Fruit fly (Drosophila melanogaster): ENCODE measurements around the gene CG5245.
A peak's percentile ranks its signal among the peaks of the same experiment; 100 is the strongest.

Gene CG5245

dm6 chr3R:12459879-12460522 is 30.6 kb downstream of the CG5245 start, which contains the start of the genes CG5961 and Polr3C (continued):
- TF ChIP-seq CG7372 (GFP tag; IDR thresholded peaks at IDR 0.05) (no peak), hb (GFP tag; IDR thresholded peaks at IDR 0.05; ENCODE audit: partially characterized antibody) (no peak), seq (GFP tag; IDR thresholded peaks at IDR 0.05) (no peak), otp (GFP tag; IDR thresholded peaks at IDR 0.05) (no peak), CG18262 (tag; optimal IDR thresholded peaks at IDR 0.05) (no peak), CG31388 (GFP tag; optimal IDR thresholded peaks at IDR 0.05) (no peak), CG15479 (GFP tag; optimal IDR thresholded peaks at IDR 0.05) (no peak), CG10209 (GFP tag; optimal IDR thresholded peaks at IDR 0.05) (no peak), CG15514 (GFP tag; optimal IDR thresholded peaks at IDR 0.05) (peak; percentile 70), btn (GFP tag; optimal IDR thresholded peaks at IDR 0.05) (no peak), Mad (GFP tag; optimal IDR thresholded peaks at IDR 0.05) (no peak), al (GFP tag; IDR thresholded peaks at IDR 0.05) (no peak), Abd-B (GFP tag; optimal IDR thresholded peaks at IDR 0.05) (no peak), tio (GFP tag; optimal IDR thresholded peaks at IDR 0.05) (no peak), CG12071 (GFP tag; optimal IDR thresholded peaks at IDR 0.05) (no peak), Sin3A (optimal IDR thresholded peaks at IDR 0.05) (no peak), CG12391 (tag; optimal IDR thresholded peaks at IDR 0.05) (peak; percentile 6), hth (optimal IDR thresholded peaks at IDR 0.05) (no peak), Antp (GFP tag; optimal IDR thresholded peaks at IDR 0.05) (no peak), Lpt (GFP tag; optimal IDR thresholded peaks at IDR 0.05) (no peak), ro (GFP tag; IDR thresholded peaks at IDR 0.05) (no peak), CG4282 (GFP tag; optimal IDR thresholded peaks at IDR 0.05) (no peak), Opbp (GFP tag; IDR thresholded peaks at IDR 0.05; ENCODE audit: partially characterized antibody) (no peak), CG6175 (GFP tag; IDR thresholded peaks at IDR 0.05) (no peak), CG2875 (GFP tag; optimal IDR thresholded peaks at IDR 0.05) (no peak), ham (GFP tag; IDR thresholded peaks at IDR 0.05) (no peak), pan (optimal IDR thresholded peaks at IDR 0.05) (no peak), pan (GFP tag; optimal IDR thresholded peaks at IDR 0.05 in 1 of 2, IDR thresholded peaks at IDR 0.05 in 1 of 2) (no peak), CG11560 (tag; IDR thresholded peaks at IDR 0.05) (peak; percentile 95), CG14667 (GFP tag; IDR thresholded peaks at IDR 0.05) (no peak), CG31365 (tag; optimal IDR thresholded peaks at IDR 0.05) (no peak), ewg (GFP tag; optimal IDR thresholded peaks at IDR 0.05) (no peak), odd (GFP tag; optimal IDR thresholded peaks at IDR 0.05) (no peak), Fer2 (tag; optimal IDR thresholded peaks at IDR 0.05) (no peak), YL-1 (GFP tag; optimal IDR thresholded peaks at IDR 0.05) (peak; percentile 65), CG7271 (tag; optimal IDR thresholded peaks at IDR 0.05) (no peak), CG9437 (GFP tag; optimal IDR thresholded peaks at IDR 0.05) (no peak), CG4424 (GFP tag; optimal IDR thresholded peaks at IDR 0.05) (no peak), MBD-R2 (GFP tag; IDR thresholded peaks at IDR 0.05) (peak; percentile 69), HHEX (GFP tag; optimal IDR thresholded peaks at IDR 0.05) (no peak), Hsf (GFP tag; optimal IDR thresholded peaks at IDR 0.05) (no peak), Six4 (GFP tag; optimal IDR thresholded peaks at IDR 0.05) (no peak), CG11695 (GFP tag; IDR thresholded peaks at IDR 0.05) (no peak), mam (GFP tag; optimal IDR thresholded peaks at IDR 0.05) (no peak), D19A (tag; optimal IDR thresholded peaks at IDR 0.05) (peak; percentile 61), trh (GFP tag; optimal IDR thresholded peaks at IDR 0.05) (no peak), CG2116 (GFP tag; optimal IDR thresholded peaks at IDR 0.05) (peak; percentile 71), CG14014 (GFP tag; IDR thresholded peaks at IDR 0.05) (no peak), p53 (GFP tag; optimal IDR thresholded peaks at IDR 0.05) (no peak), Pdp1 (GFP tag; optimal IDR thresholded peaks at IDR 0.05) (no peak), kay (GFP tag; optimal IDR thresholded peaks at IDR 0.05) (no peak), CG12659 (GFP tag; optimal IDR thresholded peaks at IDR 0.05) (peak; percentile 35)

Data from whole organism, embryonic.